Worm (Caenorhabditis elegans) whole organism, mixed stage, embryonic: ENCODE data around the gene cmk-1.

Source experiments
- M03D4.4 ChIP-seq: sonication (generic microtip); optimal IDR thresholded peaks from 2 replicates; lab custom pipeline; 2017; ENCODE audit warnings: mild to moderate bottlenecking, missing genetic modification characterization, missing compliant biosample characterization
- bed-3 ChIP-seq: fragments of 200-800 bp; sonication (Bioruptor generic); optimal IDR thresholded peaks from 3 replicates; lab custom pipeline; 2018; ENCODE audit warnings: mild to moderate bottlenecking, missing genetic modification characterization, moderate library complexity, missing compliant biosample characterization
- blmp-1 ChIP-seq: fragments of 150-350 bp; optimal IDR thresholded peaks from 2 replicates; lab custom pipeline; 2014; ENCODE audit warnings: missing biosample characterization, missing genetic modification characterization
- ceh-39 ChIP-seq: fragments of 150-350 bp; optimal IDR thresholded peaks from 2 replicates; lab custom pipeline; 2014; ENCODE audit warnings: missing biosample characterization, missing genetic modification characterization
- ceh-43 ChIP-seq: fragments of 200-800 bp; sonication (Bioruptor generic); optimal IDR thresholded peaks from 2 replicates; lab custom pipeline; 2018; ENCODE audit warnings: mild to moderate bottlenecking, missing genetic modification characterization, moderate library complexity, missing compliant biosample characterization
- ces-1 ChIP-seq: fragments of 150-350 bp; optimal IDR thresholded peaks from 2 replicates; lab custom pipeline; 2014; ENCODE audit warnings: missing biosample characterization, missing genetic modification reagents, missing genetic modification characterization
- cnd-1 ChIP-seq: fragments of 200-800 bp; sonication (Bioruptor generic); optimal IDR thresholded peaks from 2 replicates; lab custom pipeline; 2018; ENCODE audit warnings: mild to moderate bottlenecking, missing genetic modification characterization, missing compliant biosample characterization
- drap-1 ChIP-seq: fragments of 200-800 bp; sonication (Bioruptor generic); optimal IDR thresholded peaks from 3 replicates; lab custom pipeline; 2018; ENCODE audit warnings: mild to moderate bottlenecking, missing genetic modification characterization, missing compliant biosample characterization
- elt-1 ChIP-seq: sonication (generic microtip); optimal IDR thresholded peaks from 2 replicates; lab custom pipeline; 2017; ENCODE audit warnings: missing genetic modification characterization, mild to moderate bottlenecking, missing compliant biosample characterization, antibody characterized with exemption, moderate library complexity, borderline replicate concordance; ENCODE audit not compliant: insufficient read depth
- elt-3 ChIP-seq: fragments of 150-350 bp; optimal IDR thresholded peaks from 2 replicates; lab custom pipeline; 2014; ENCODE audit warnings: missing biosample characterization, missing genetic modification characterization
- ham-2 ChIP-seq: fragments of 200-800 bp; sonication (Bioruptor generic); optimal IDR thresholded peaks from 2 replicates; lab custom pipeline; 2018; ENCODE audit warnings: mild to moderate bottlenecking, missing genetic modification characterization, missing compliant biosample characterization
- lin-13 ChIP-seq: fragments of 150-350 bp; optimal IDR thresholded peaks from 2 replicates; lab custom pipeline; 2014; ENCODE audit warnings: missing biosample characterization, missing genetic modification characterization
- lin-32 ChIP-seq: fragments of 200-800 bp; sonication (Bioruptor generic); optimal IDR thresholded peaks from 2 replicates; lab custom pipeline; 2018; ENCODE audit warnings: mild to moderate bottlenecking, missing genetic modification characterization, missing compliant biosample characterization
- lsy-2 ChIP-seq: fragments of 150-350 bp; optimal IDR thresholded peaks from 2 replicates; lab custom pipeline; 2014; ENCODE audit warnings: missing biosample characterization, missing genetic modification characterization
- mab-5 ChIP-seq: fragments of 150-350 bp; optimal IDR thresholded peaks from 2 replicates; lab custom pipeline; 2014; ENCODE audit warnings: missing biosample characterization, missing genetic modification characterization
- mep-1 ChIP-seq: fragments of 150-350 bp; optimal IDR thresholded peaks from 2 replicates; lab custom pipeline; 2017; ENCODE audit warnings: missing biosample characterization, missing genetic modification reagents, missing genetic modification characterization, inconsistent platforms
- mls-2 ChIP-seq: sonication (generic microtip); optimal IDR thresholded peaks from 2 replicates; lab custom pipeline; 2016; ENCODE audit warnings: mild to moderate bottlenecking, missing genetic modification characterization, moderate library complexity, missing compliant biosample characterization
- nhr-12 ChIP-seq: fragments of 150-350 bp; optimal IDR thresholded peaks from 2 replicates; lab custom pipeline; 2014; ENCODE audit warnings: missing biosample characterization, missing genetic modification characterization
- nhr-2 ChIP-seq: fragments of 150-350 bp; optimal IDR thresholded peaks from 2 replicates; lab custom pipeline; 2014; ENCODE audit warnings: missing biosample characterization, missing genetic modification characterization
- nhr-237 ChIP-seq: fragments of 150-350 bp; optimal IDR thresholded peaks from 2 replicates; lab custom pipeline; 2014; ENCODE audit warnings: missing biosample characterization, missing genetic modification characterization
- nhr-28 ChIP-seq: fragments of 150-350 bp; optimal IDR thresholded peaks from 2 replicates; lab custom pipeline; 2014; ENCODE audit warnings: missing biosample characterization, missing genetic modification characterization
- nhr-76 ChIP-seq: sonication (generic microtip); optimal IDR thresholded peaks from 2 replicates; lab custom pipeline; 2017; ENCODE audit warnings: missing biosample characterization, missing genetic modification characterization
- pha-4 ChIP-seq: fragments of 150-350 bp; optimal IDR thresholded peaks from 2 replicates; lab custom pipeline; 2018; ENCODE audit warnings: missing biosample characterization, missing genetic modification reagents, missing genetic modification characterization
- sem-2 ChIP-seq: fragments of 200-800 bp; sonication (Bioruptor generic); optimal IDR thresholded peaks from 2 replicates; lab custom pipeline; 2018; ENCODE audit warnings: mild to moderate bottlenecking, missing genetic modification characterization, missing compliant biosample characterization
- sptf-1 ChIP-seq: sonication (generic microtip); optimal IDR thresholded peaks from 2 replicates; lab custom pipeline; 2017; ENCODE audit warnings: mild to moderate bottlenecking, missing genetic modification characterization, moderate library complexity, missing compliant biosample characterization
- tbx-8 ChIP-seq: fragments of 200-800 bp; sonication (Bioruptor generic); optimal IDR thresholded peaks from 2 replicates; lab custom pipeline; 2018; ENCODE audit warnings: mild to moderate bottlenecking, missing genetic modification characterization, moderate library complexity, missing compliant biosample characterization
- unc-120 ChIP-seq: sonication (generic microtip); optimal IDR thresholded peaks from 2 replicates; lab custom pipeline; 2017; ENCODE audit warnings: missing genetic modification characterization, missing compliant biosample characterization; ENCODE audit not compliant: poor library complexity, severe bottlenecking
- unc-39 ChIP-seq: fragments of 150-350 bp; optimal IDR thresholded peaks from 2 replicates; lab custom pipeline; 2014; ENCODE audit warnings: missing biosample characterization, missing genetic modification characterization
- unc-62 ChIP-seq: fragments of 150-350 bp; optimal IDR thresholded peaks from 2 replicates; lab custom pipeline; 2014; ENCODE audit warnings: missing biosample characterization, missing genetic modification reagents, missing genetic modification characterization
- zip-8 ChIP-seq: fragments of 150-350 bp; optimal IDR thresholded peaks from 2 replicates; lab custom pipeline; 2014; ENCODE audit warnings: missing biosample characterization, missing genetic modification characterization
- ztf-11 ChIP-seq: fragments of 150-350 bp; optimal IDR thresholded peaks from 2 replicates; lab custom pipeline; 2014; ENCODE audit warnings: missing biosample characterization, missing genetic modification characterization

The cmk-1 gene

ce11 chrIV:1826737-1827136, 2.5 kb downstream of the cmk-1 start:
- TF ChIP-seq ceh-39 (tag; lab: Kevin White, UChicago) (no peak), ces-1 (GFP tag; lab: Kevin White, UChicago) (peak; percentile 93)

DNA sequence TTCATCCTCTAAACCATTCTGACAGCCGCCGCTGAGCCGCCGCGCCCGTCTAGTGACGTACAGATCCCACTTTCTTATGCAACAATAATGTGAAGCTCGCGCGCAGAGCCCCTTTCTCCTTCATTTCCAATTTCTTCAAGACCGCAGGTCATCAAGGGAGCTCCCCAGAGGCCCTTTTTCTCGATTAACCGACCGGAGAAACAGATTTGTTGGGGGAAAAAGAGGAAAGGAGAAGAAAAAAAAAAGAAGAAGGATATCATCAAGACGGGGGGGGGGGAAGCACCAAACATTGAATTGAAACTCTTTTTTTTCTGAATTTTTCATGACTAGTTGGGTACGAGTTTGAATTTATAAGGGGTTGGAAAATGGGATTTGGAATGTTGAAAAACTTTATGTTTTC, 3.1 kb downstream of the cmk-1 start:
- TF ChIP-seq mab-5 (tag; lab: Kevin White, UChicago) = no peak
- TF ChIP-seq bed-3 = no peak
- no peak for TF ChIP-seq ces-1 (GFP tag; lab: Kevin White, UChicago)
- TF ChIP-seq elt-1 (tag; lab: Kevin White, UChicago) = no peak
- TF ChIP-seq unc-62 (GFP tag; lab: Kevin White, UChicago) = no peak
- TF ChIP-seq lsy-2 (tag; lab: Kevin White, UChicago) = no peak
- TF ChIP-seq M03D4.4 (tag; lab: Kevin White, UChicago) = no peak
- TF ChIP-seq nhr-2 (tag; lab: Kevin White, UChicago) = no peak
- no peak for TF ChIP-seq drap-1 (GFP tag; lab: Kevin White, UChicago)
- no peak for TF ChIP-seq nhr-76 (tag; lab: Kevin White, UChicago)

DNA sequence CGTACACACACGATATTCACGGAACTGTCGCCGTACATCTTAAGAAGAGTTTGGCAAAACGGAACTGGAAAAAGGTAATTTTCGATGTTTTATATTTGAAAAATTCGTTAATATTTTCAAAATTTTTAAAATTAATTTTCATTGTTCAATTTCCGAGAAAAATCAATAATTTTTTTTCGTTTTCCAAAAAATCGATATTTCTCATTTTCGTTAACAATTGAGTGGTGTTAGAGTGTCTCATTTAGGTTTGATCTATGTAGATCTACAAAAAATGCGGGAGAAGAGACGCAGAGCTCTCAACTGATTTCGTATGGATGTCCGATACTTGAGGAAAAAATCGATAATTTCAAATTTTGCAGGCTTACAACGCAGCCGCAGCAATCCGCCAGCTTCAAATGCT, 8.8 kb downstream of the cmk-1 start:
- no peak for TF ChIP-seq unc-39 (tag; lab: Kevin White, UChicago)
- no peak for TF ChIP-seq sptf-1 (tag; lab: Kevin White, UChicago)
- TF ChIP-seq unc-120 (tag; lab: Kevin White, UChicago) = no peak
- no peak for TF ChIP-seq ceh-39 (tag; lab: Kevin White, UChicago)
- TF ChIP-seq unc-62 (GFP tag; lab: Kevin White, UChicago) = no peak
- no peak for TF ChIP-seq nhr-28
- no peak for TF ChIP-seq pha-4 (tag; lab: Kevin White, UChicago)
- TF ChIP-seq tbx-8 (GFP tag; lab: Kevin White, UChicago) = no peak
- TF ChIP-seq M03D4.4 (tag; lab: Kevin White, UChicago) = no peak
- no peak for TF ChIP-seq lin-32 (GFP tag; lab: Kevin White, UChicago)
- TF ChIP-seq mab-5 (tag; lab: Kevin White, UChicago) = no peak
- no peak for TF ChIP-seq ham-2 (GFP tag; lab: Kevin White, UChicago)
- no peak for TF ChIP-seq lsy-2 (tag; lab: Kevin White, UChicago)
- TF ChIP-seq nhr-76 (tag; lab: Kevin White, UChicago) = no peak
- TF ChIP-seq elt-1 (tag; lab: Kevin White, UChicago) = no peak
- TF ChIP-seq mep-1 = no peak
- no peak for TF ChIP-seq ceh-43
- no peak for TF ChIP-seq mls-2 (tag; lab: Kevin White, UChicago)

ce11 chrIV:1834242-1834641, 10.0 kb downstream of the cmk-1 start, which contains the start of gene ccm-2:
TSS of gene ccm-2 (plus strand) at chrIV:1834628.
- no peak for TF ChIP-seq ztf-11
- TF ChIP-seq mls-2 (tag; lab: Kevin White, UChicago) = no peak
- no peak for TF ChIP-seq ceh-39 (tag; lab: Kevin White, UChicago)
- TF ChIP-seq unc-62 (GFP tag; lab: Kevin White, UChicago) = no peak
- TF ChIP-seq sem-2 (GFP tag; lab: Kevin White, UChicago) = no peak
- no peak for TF ChIP-seq cnd-1 (tag; lab: Kevin White, UChicago)
- no peak for TF ChIP-seq unc-39 (tag; lab: Kevin White, UChicago)
- no peak for TF ChIP-seq ham-2 (GFP tag; lab: Kevin White, UChicago)
- TF ChIP-seq elt-1 (tag; lab: Kevin White, UChicago) = no peak
- no peak for TF ChIP-seq nhr-2 (tag; lab: Kevin White, UChicago)
- TF ChIP-seq unc-120 (tag; lab: Kevin White, UChicago) = no peak
- no peak for TF ChIP-seq lsy-2 (tag; lab: Kevin White, UChicago)
- no peak for TF ChIP-seq bed-3
- TF ChIP-seq zip-8 (tag; lab: Kevin White, UChicago) = no peak
- TF ChIP-seq ceh-43 = no peak
- no peak for TF ChIP-seq nhr-237 (tag; lab: Kevin White, UChicago)
- no peak for TF ChIP-seq mab-5 (tag; lab: Kevin White, UChicago)
- no peak for TF ChIP-seq lin-32 (GFP tag; lab: Kevin White, UChicago)
- no peak for TF ChIP-seq elt-3 (tag; lab: Kevin White, UChicago)

DNA sequence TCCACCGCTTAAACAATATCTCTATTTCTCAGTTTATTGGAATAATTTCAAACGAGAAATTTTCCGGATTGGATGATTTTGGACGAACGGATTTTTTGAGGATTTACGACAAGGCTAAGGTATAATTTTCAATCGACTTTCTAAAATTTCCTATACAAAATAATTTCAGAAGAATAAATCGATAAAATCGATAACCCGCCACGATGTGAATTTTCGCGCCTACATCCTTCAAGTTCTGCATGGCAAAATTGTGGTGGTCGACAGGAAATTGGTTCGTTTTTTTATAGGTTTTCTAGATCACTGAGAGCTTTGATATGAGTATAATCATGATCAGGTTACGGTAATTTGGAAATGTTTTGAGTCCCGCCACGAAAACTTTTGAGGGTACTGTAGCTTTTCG, 10.7 kb downstream of the cmk-1 start:
- TF ChIP-seq blmp-1 (no peak), lin-32 (GFP tag; lab: Kevin White, UChicago) (no peak), M03D4.4 (tag; lab: Kevin White, UChicago) (no peak), pha-4 (tag; lab: Kevin White, UChicago) (no peak), nhr-237 (tag; lab: Kevin White, UChicago) (no peak), nhr-12 (no peak), lsy-2 (tag; lab: Kevin White, UChicago) (no peak), nhr-28 (no peak), lin-13 (tag; lab: Kevin White, UChicago) (no peak), unc-62 (GFP tag; lab: Kevin White, UChicago) (no peak), cnd-1 (tag; lab: Kevin White, UChicago) (no peak), mab-5 (tag; lab: Kevin White, UChicago) (no peak), ces-1 (GFP tag; lab: Kevin White, UChicago) (no peak), ceh-39 (tag; lab: Kevin White, UChicago) (no peak)
